In the genomic region with DNA sequence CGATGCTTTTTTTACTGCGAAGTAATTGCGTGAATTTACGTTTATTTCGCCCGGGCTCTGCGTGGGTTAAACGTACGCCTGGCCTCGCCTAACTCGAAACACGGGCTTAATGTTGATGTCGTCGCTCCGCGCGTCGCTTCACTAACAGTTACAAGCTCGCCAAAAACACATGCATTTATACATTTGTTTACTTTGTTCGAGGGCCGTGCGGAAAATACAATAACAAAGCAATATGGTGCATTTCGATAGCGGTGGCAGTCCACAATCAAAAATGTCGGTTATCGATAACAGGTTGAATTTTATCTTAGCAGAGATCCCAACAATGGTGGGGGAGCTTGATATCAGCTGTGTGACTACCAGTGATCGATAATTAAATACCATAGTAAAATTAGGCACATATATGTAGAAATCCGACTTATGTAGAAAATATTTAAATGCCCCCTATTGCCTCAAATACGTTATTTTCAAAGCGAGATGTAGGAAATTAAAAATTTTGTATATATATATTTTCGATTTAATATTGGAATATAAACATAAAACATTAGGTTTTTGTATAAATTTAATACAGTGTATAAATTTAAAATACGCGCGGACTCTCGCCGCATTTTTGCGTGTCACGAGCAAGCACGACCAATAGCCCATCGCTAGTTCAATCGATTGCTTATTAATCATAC, we compare ENCODE assay signal across 6 fruit fly cellular contexts.
TF ChIP-seq lines count a peak whose summit lies in the region.

A gene (minus strand): TSS at position 220 of the 674 bp plus-strand sequence.

- TF ChIP-seq CTCF in S2 (optimal IDR thresholded peaks at IDR 0.05; lab: Kevin White, UChicago), result peak; percentile 22 to 47
- TF ChIP-seq CTCF in whole organism, embryonic (GFP tag; optimal IDR thresholded peaks at IDR 0.05; lab: Kevin White, UChicago), result peak; percentile 63

TF ChIP-seq in whole organism, adult, 20 proteins besides CTCF, POLR2A, EP300 and RAD21 (continues in another document):
- TF ChIP-seq Hr96 (GFP tag; optimal IDR thresholded peaks at IDR 0.05; lab: Kevin White, UChicago) (no peak), bab1 (GFP tag; optimal IDR thresholded peaks at IDR 0.05; lab: Kevin White, UChicago) (peak; percentile 28), cnc (optimal IDR thresholded peaks at IDR 0.05; lab: Kevin White, UChicago) (no peak), pad (GFP tag; optimal IDR thresholded peaks at IDR 0.05; lab: Kevin White, UChicago) (peak; percentile 32), CG12768 (GFP tag; optimal IDR thresholded peaks at IDR 0.05; lab: Kevin White, UChicago) (no peak), CG7101 (tag; optimal IDR thresholded peaks at IDR 0.05; lab: Kevin White, UChicago) (peak; percentile 21), Mnt (GFP tag; optimal IDR thresholded peaks at IDR 0.05; lab: Kevin White, UChicago) (peak; percentile 90), CG7045 (GFP tag; optimal IDR thresholded peaks at IDR 0.05; lab: Kevin White, UChicago) (peak; percentile 14), CG1620 (GFP tag; optimal IDR thresholded peaks at IDR 0.05; lab: Kevin White, UChicago) (peak; percentile 57), cic (GFP tag; optimal IDR thresholded peaks at IDR 0.05; lab: Kevin White, UChicago) (peak; percentile 42), toe (GFP tag; optimal IDR thresholded peaks at IDR 0.05; lab: Kevin White, UChicago) (no peak), kay (GFP tag; lab: Kevin White, UChicago; ENCODE audit: borderline replicate concordance) (peak; percentile 100), CG33017 (tag; optimal IDR thresholded peaks at IDR 0.05; lab: Kevin White, UChicago) (no peak), Clk (GFP tag; optimal IDR thresholded peaks at IDR 0.05; lab: Kevin White, UChicago) (no peak), CG11617 (GFP tag; optimal IDR thresholded peaks at IDR 0.05; lab: Kevin White, UChicago) (peak; percentile 36), tj (GFP tag; optimal IDR thresholded peaks at IDR 0.05; lab: Kevin White, UChicago) (no peak)

TF ChIP-seq in whole organism, embryonic, 481 proteins besides CTCF, POLR2A, EP300 and RAD21 (continues in another document):
- peak; percentile 69 for TF ChIP-seq CoRest (tag; optimal IDR thresholded peaks at IDR 0.05; lab: Kevin White, UChicago)
- no peak for TF ChIP-seq Elba2 (GFP tag; optimal IDR thresholded peaks at IDR 0.05; lab: Kevin White, UChicago)
- TF ChIP-seq CG1792 (GFP tag; optimal IDR thresholded peaks at IDR 0.05; lab: Kevin White, UChicago), result no peak
- TF ChIP-seq slbo (GFP tag; IDR thresholded peaks at IDR 0.05; lab: Robert Waterston, UW), result peak; percentile 63
- TF ChIP-seq gem (tag; optimal IDR thresholded peaks at IDR 0.05; lab: Kevin White, UChicago), result peak; percentile 53
- peak; percentile 66 for TF ChIP-seq CG6791 (GFP tag; IDR thresholded peaks at IDR 0.05; lab: Robert Waterston, UW; ENCODE audit: partially characterized antibody)
- TF ChIP-seq sr (GFP tag; IDR thresholded peaks at IDR 0.05; lab: Robert Waterston, UW), result 0 out of 3 replicates have a peak, but pooled peaks have one; percentile 16
- peak; percentile 35 for TF ChIP-seq MESR4 (GFP tag; optimal IDR thresholded peaks at IDR 0.05; lab: Kevin White, UChicago)
- peak; percentile 17 for TF ChIP-seq CG7987 (GFP tag; optimal IDR thresholded peaks at IDR 0.05; lab: Kevin White, UChicago)
- peak; percentile 64 for TF ChIP-seq CG10267 (tag; optimal IDR thresholded peaks at IDR 0.05; lab: Kevin White, UChicago)
- peak; percentile 45 for TF ChIP-seq CG12104 (GFP tag; optimal IDR thresholded peaks at IDR 0.05; lab: Kevin White, UChicago)
- TF ChIP-seq Bgb (GFP tag; IDR thresholded peaks at IDR 0.05; lab: Robert Waterston, UW; ENCODE audit: partially characterized antibody), result peak; percentile 87
- TF ChIP-seq CG11696 (GFP tag; IDR thresholded peaks at IDR 0.05; lab: Robert Waterston, UW), result no peak
- TF ChIP-seq croc (GFP tag; conservative IDR thresholded peaks at IDR 0.05; lab: Robert Waterston, UW), result no peak; the same call in 2 of the 3 replicates
- no peak for TF ChIP-seq Trl (optimal IDR thresholded peaks at IDR 0.05; lab: Kevin White, UChicago)
- no peak for TF ChIP-seq Trl (GFP tag; optimal IDR thresholded peaks at IDR 0.05; lab: Kevin White, UChicago)

TF ChIP-seq in whole organism, prepupa, 60 proteins besides CTCF, POLR2A, EP300 and RAD21 (continues in another document):
- TF ChIP-seq Met (GFP tag; optimal IDR thresholded peaks at IDR 0.05; lab: Kevin White, UChicago) (peak; percentile 42), CG31627 (GFP tag; optimal IDR thresholded peaks at IDR 0.05; lab: Kevin White, UChicago) (peak; percentile 31), CG10631 (GFP tag; optimal IDR thresholded peaks at IDR 0.05; lab: Kevin White, UChicago) (peak; percentile 12), Eip93F (GFP tag; optimal IDR thresholded peaks at IDR 0.05; lab: Kevin White, UChicago) (peak; percentile 72), esn (GFP tag; optimal IDR thresholded peaks at IDR 0.05; lab: Kevin White, UChicago) (peak; percentile 38), acj6 (GFP tag; optimal IDR thresholded peaks at IDR 0.05; lab: Kevin White, UChicago) (no peak), CG32006 (GFP tag; optimal IDR thresholded peaks at IDR 0.05; lab: Kevin White, UChicago) (no peak), lz (GFP tag; optimal IDR thresholded peaks at IDR 0.05; lab: Kevin White, UChicago) (peak; percentile 24), Eip78C (GFP tag; lab: Kevin White, UChicago) (peak; percentile 73), Eip75B (GFP tag; optimal IDR thresholded peaks at IDR 0.05; lab: Kevin White, UChicago) (no peak), CG4318 (GFP tag; optimal IDR thresholded peaks at IDR 0.05; lab: Kevin White, UChicago) (no peak), fd85E (GFP tag; optimal IDR thresholded peaks at IDR 0.05; lab: Kevin White, UChicago) (no peak), dsx (GFP tag; optimal IDR thresholded peaks at IDR 0.05; lab: Kevin White, UChicago; ENCODE audit: poor library complexity, severe bottlenecking) (peak; percentile 41), CG11762 (GFP tag; optimal IDR thresholded peaks at IDR 0.05; lab: Kevin White, UChicago; ENCODE audit: insufficient read depth) (no peak), CG11902 (GFP tag; optimal IDR thresholded peaks at IDR 0.05; lab: Kevin White, UChicago) (no peak), ss (GFP tag; optimal IDR thresholded peaks at IDR 0.05; lab: Kevin White, UChicago) (no peak), Ets21C (GFP tag; optimal IDR thresholded peaks at IDR 0.05; lab: Kevin White, UChicago) (no peak)

TF ChIP-seq in whole organism, pupa, 21 proteins besides CTCF, POLR2A, EP300 and RAD21:
- TF ChIP-seq EcR (GFP tag; optimal IDR thresholded peaks at IDR 0.05; lab: Kevin White, UChicago), result peak; percentile 71
- no peak for TF ChIP-seq Ets98B (GFP tag; IDR thresholded peaks at IDR 0.05; lab: Robert Waterston, UW)
- TF ChIP-seq CG15710 (tag; optimal IDR thresholded peaks at IDR 0.05; lab: Kevin White, UChicago), result peak; percentile 13
- peak; percentile 19 for TF ChIP-seq CG17806 (tag; optimal IDR thresholded peaks at IDR 0.05; lab: Kevin White, UChicago)

TF ChIP-seq in whole organism, wandering third instar larva, 38 proteins besides CTCF, POLR2A, EP300 and RAD21:
- TF ChIP-seq sv (GFP tag; optimal IDR thresholded peaks at IDR 0.05; lab: Kevin White, UChicago) (peak; percentile 27), tai (GFP tag; optimal IDR thresholded peaks at IDR 0.05; lab: Kevin White, UChicago) (no peak), CG9705 (GFP tag; optimal IDR thresholded peaks at IDR 0.05; lab: Kevin White, UChicago) (peak; percentile 26), OdsH (GFP tag; optimal IDR thresholded peaks at IDR 0.05; lab: Kevin White, UChicago) (peak; percentile 45), psq (GFP tag; optimal IDR thresholded peaks at IDR 0.05; lab: Kevin White, UChicago) (peak; percentile 32), woc (GFP tag; optimal IDR thresholded peaks at IDR 0.05; lab: Kevin White, UChicago) (peak; percentile 32), Hnf4 (GFP tag; optimal IDR thresholded peaks at IDR 0.05; lab: Kevin White, UChicago) (peak; percentile 51), Dif (GFP tag; optimal IDR thresholded peaks at IDR 0.05; lab: Kevin White, UChicago; ENCODE audit: partially characterized antibody) (peak; percentile 6), Hr83 (GFP tag; optimal IDR thresholded peaks at IDR 0.05; lab: Kevin White, UChicago; ENCODE audit: poor library complexity, severe bottlenecking) (peak; percentile 58), Mio (GFP tag; optimal IDR thresholded peaks at IDR 0.05; lab: Kevin White, UChicago) (no peak), Vsx2 (GFP tag; optimal IDR thresholded peaks at IDR 0.05; lab: Kevin White, UChicago; ENCODE audit: partially characterized antibody) (no peak), usp (GFP tag; optimal IDR thresholded peaks at IDR 0.05; lab: Kevin White, UChicago) (no peak), lola (GFP tag; optimal IDR thresholded peaks at IDR 0.05; lab: Kevin White, UChicago) (no peak), h (GFP tag; optimal IDR thresholded peaks at IDR 0.05; lab: Kevin White, UChicago) (peak; percentile 31), GATAd (GFP tag; optimal IDR thresholded peaks at IDR 0.05; lab: Kevin White, UChicago) (peak; percentile 13), rgr (GFP tag; optimal IDR thresholded peaks at IDR 0.05; lab: Kevin White, UChicago) (no peak), sage (GFP tag; optimal IDR thresholded peaks at IDR 0.05; lab: Kevin White, UChicago) (peak; percentile 62), foxo (GFP tag; optimal IDR thresholded peaks at IDR 0.05; lab: Kevin White, UChicago) (peak in 1 of 2 experiments; percentile 58), Rel (GFP tag; optimal IDR thresholded peaks at IDR 0.05; lab: Kevin White, UChicago) (no peak), Rel (tag; optimal IDR thresholded peaks at IDR 0.05; lab: Kevin White, UChicago) (peak; percentile 74), brk (GFP tag; optimal IDR thresholded peaks at IDR 0.05; lab: Kevin White, UChicago) (peak; percentile 86), Sp1 (GFP tag; optimal IDR thresholded peaks at IDR 0.05; lab: Kevin White, UChicago) (peak; percentile 25), dsf (GFP tag; optimal IDR thresholded peaks at IDR 0.05; lab: Kevin White, UChicago; ENCODE audit: borderline replicate concordance) (peak; percentile 67), Myc (optimal IDR thresholded peaks at IDR 0.05; lab: Kevin White, UChicago) (no peak), Jra (GFP tag; optimal IDR thresholded peaks at IDR 0.05; lab: Kevin White, UChicago) (peak; percentile 89), fru (GFP tag; optimal IDR thresholded peaks at IDR 0.05; lab: Kevin White, UChicago) (peak; percentile 34), HLH106 (tag; optimal IDR thresholded peaks at IDR 0.05; lab: Kevin White, UChicago) (peak; percentile 41)
